Fruit fly (Drosophila melanogaster) whole organism, embryonic: ENCODE data around the gene CG31525.

Experiments
- Aef1 ChIP-seq: fragments of 200-800 bp; sonication (Bioruptor generic); IDR thresholded peaks from 3 replicates; pipeline ENCODE4 v1.3.6; 2022; ENCODE audit warnings: missing biosample characterization, missing genetic modification characterization
- BEAF-32 ChIP-seq: fragments of 200-800 bp; sonication (Bioruptor generic); optimal IDR thresholded peaks from 3 replicates; lab custom pipeline; 2017; ENCODE audit warnings: missing biosample characterization, missing genetic modification characterization, mild to moderate bottlenecking, moderate library complexity, missing genetic modification reagents
- CG10366 ChIP-seq: fragments of 200-800 bp; sonication (Bioruptor generic); IDR thresholded peaks from 2 replicates; pipeline ENCODE4 v1.3.6; 2022; ENCODE audit warnings: missing biosample characterization, missing genetic modification characterization
- CG11398 ChIP-seq: fragments of 200-800 bp; sonication (Bioruptor generic); optimal IDR thresholded peaks from 2 replicates; lab custom pipeline; 2016; ENCODE audit warnings: missing biosample characterization, missing genetic modification characterization
- CG12104 ChIP-seq: fragments of 200-800 bp; sonication (Bioruptor generic); optimal IDR thresholded peaks from 3 replicates; lab custom pipeline; 2016; ENCODE audit warnings: missing biosample characterization, missing genetic modification characterization
- CG13123 ChIP-seq: fragments of 200-800 bp; sonication (Bioruptor generic); optimal IDR thresholded peaks from 2 replicates; lab custom pipeline; 2016; ENCODE audit warnings: missing biosample characterization, missing genetic modification characterization
- CG14441 ChIP-seq: fragments of 200-800 bp; sonication (Bioruptor generic); IDR thresholded peaks from 2 replicates; pipeline ENCODE4 v1.3.6; 2022; ENCODE audit warnings: missing biosample characterization, missing genetic modification characterization
- CG15011 ChIP-seq: fragments of 200-800 bp; sonication (Bioruptor generic); optimal IDR thresholded peaks from 3 replicates; lab custom pipeline; 2018; ENCODE audit warnings: missing biosample characterization, mild to moderate bottlenecking, missing genetic modification characterization
- CG17612 ChIP-seq: fragments of 200-800 bp; sonication (Bioruptor generic); IDR thresholded peaks from 2 replicates; pipeline ENCODE4 v1.3.6; 2022; ENCODE audit warnings: missing biosample characterization, missing genetic modification characterization
- CG17912 ChIP-seq: fragments of 200-800 bp; sonication (Bioruptor generic); optimal IDR thresholded peaks from 2 replicates; lab custom pipeline; 2018; ENCODE audit warnings: missing biosample characterization, mild to moderate bottlenecking, missing genetic modification characterization
- CG2120 ChIP-seq: fragments of 200-800 bp; sonication (Bioruptor generic); optimal IDR thresholded peaks from 3 replicates; lab custom pipeline; 2016; ENCODE audit warnings: missing biosample characterization, missing genetic modification characterization
- CG2129 ChIP-seq: fragments of 200-800 bp; sonication (Bioruptor generic); IDR thresholded peaks from 2 replicates; pipeline ENCODE4 v1.3.6; 2022; ENCODE audit warnings: missing biosample characterization, missing genetic modification characterization; ENCODE audit not compliant: partially characterized antibody
- CG3281 ChIP-seq: fragments of 200-800 bp; sonication (Bioruptor generic); optimal IDR thresholded peaks from 3 replicates; lab custom pipeline; 2017; ENCODE audit warnings: missing biosample characterization, mild to moderate bottlenecking, missing genetic modification characterization
- CG4282 ChIP-seq: fragments of 200-800 bp; sonication (Bioruptor generic); optimal IDR thresholded peaks from 2 replicates; lab custom pipeline; 2016; ENCODE audit warnings: missing biosample characterization, missing genetic modification characterization
- CG6791 ChIP-seq: fragments of 200-800 bp; sonication (Bioruptor generic); IDR thresholded peaks from 3 replicates; pipeline ENCODE4 v1.3.6; 2022; ENCODE audit warnings: missing biosample characterization, missing genetic modification characterization; ENCODE audit not compliant: partially characterized antibody
- CG7357 ChIP-seq: fragments of 200-800 bp; sonication (Bioruptor generic); IDR thresholded peaks from 3 replicates; pipeline ENCODE4 v1.3.6; 2022; ENCODE audit warnings: missing biosample characterization, missing genetic modification characterization
- CG8944 ChIP-seq: fragments of 200-800 bp; sonication (Bioruptor generic); optimal IDR thresholded peaks from 3 replicates; lab custom pipeline; 2016; ENCODE audit warnings: missing biosample characterization, missing genetic modification characterization
- Chrac-16 ChIP-seq: fragments of 200-800 bp; sonication (Bioruptor generic); optimal IDR thresholded peaks from 3 replicates; lab custom pipeline; 2016; ENCODE audit warnings: missing biosample characterization, missing genetic modification characterization
- Deaf1 ChIP-seq: fragments of 200-800 bp; optimal IDR thresholded peaks from 3 replicates; lab custom pipeline; 2019; ENCODE audit warnings: missing biosample characterization, mild to moderate bottlenecking, missing genetic modification characterization, moderate library complexity
- Dip2 ChIP-seq: fragments of 200-800 bp; sonication (Bioruptor generic); IDR thresholded peaks from 2 replicates; pipeline ENCODE4 v1.3.6; 2022; ENCODE audit warnings: missing biosample characterization, missing genetic modification characterization
- Dip3 ChIP-seq: fragments of 200-800 bp; sonication (Bioruptor generic); optimal IDR thresholded peaks from 3 replicates; lab custom pipeline; 2016; ENCODE audit warnings: missing biosample characterization, missing genetic modification characterization
- Fer3 ChIP-seq: fragments of 200-800 bp; sonication (Bioruptor generic); optimal IDR thresholded peaks from 2 replicates; lab custom pipeline; 2018; ENCODE audit warnings: missing biosample characterization, mild to moderate bottlenecking, missing genetic modification characterization, moderate library complexity
- Hand ChIP-seq: fragments of 200-800 bp; sonication (Bioruptor generic); optimal IDR thresholded peaks from 2 replicates; lab custom pipeline; 2017; ENCODE audit warnings: mild to moderate bottlenecking, missing biosample characterization, missing genetic modification reagents, missing genetic modification characterization
- Hey ChIP-seq: fragments of 200-800 bp; sonication (Bioruptor generic); optimal IDR thresholded peaks from 3 replicates; lab custom pipeline; 2018; ENCODE audit warnings: missing biosample characterization, mild to moderate bottlenecking, missing genetic modification characterization
- HmgD ChIP-seq: fragments of 200-800 bp; sonication (Bioruptor generic); optimal IDR thresholded peaks from 3 replicates; lab custom pipeline; 2016; ENCODE audit warnings: missing biosample characterization, missing genetic modification characterization
- Myb ChIP-seq: fragments of 200-800 bp; sonication (Bioruptor generic); optimal IDR thresholded peaks from 2 replicates; lab custom pipeline; 2016; ENCODE audit warnings: missing biosample characterization, missing genetic modification characterization
- Pdp1 ChIP-seq, 2 experiments: fragments of 200-800 bp; sonication (Bioruptor generic); optimal IDR thresholded peaks; 3 replicates each; lab custom pipeline; 2016; ENCODE audit warnings: missing biosample characterization in 2 of 2, missing genetic modification characterization in 2 of 2, mild to moderate bottlenecking in 1 of 2, moderate library complexity in 1 of 2
- Side ChIP-seq: fragments of 200-800 bp; sonication (Bioruptor generic); optimal IDR thresholded peaks from 2 replicates; lab custom pipeline; 2016; ENCODE audit warnings: missing biosample characterization, missing genetic modification characterization
- Sry-δ ChIP-seq: fragments of 200-800 bp; sonication (Bioruptor generic); optimal IDR thresholded peaks from 2 replicates; lab custom pipeline; 2016; ENCODE audit warnings: missing biosample characterization, missing genetic modification characterization
- Tbp ChIP-seq: fragments of >200 bp; optimal IDR thresholded peaks from 2 replicates; lab custom pipeline; 2018; ENCODE audit warnings: missing biosample characterization, missing genetic modification characterization
- YL-1 ChIP-seq: fragments of 200-800 bp; sonication (Bioruptor generic); optimal IDR thresholded peaks from 3 replicates; lab custom pipeline; 2017; ENCODE audit warnings: missing biosample characterization, mild to moderate bottlenecking, missing genetic modification characterization
- ab ChIP-seq: fragments of 200-800 bp; sonication (Bioruptor generic); optimal IDR thresholded peaks from 2 replicates; lab custom pipeline; 2016; ENCODE audit warnings: missing biosample characterization, missing genetic modification characterization
- aop ChIP-seq: fragments of 200-800 bp; sonication (Bioruptor generic); IDR thresholded peaks from 2 replicates; pipeline ENCODE4 v1.3.6; 2022; ENCODE audit warnings: missing biosample characterization, missing genetic modification characterization
- ase ChIP-seq: fragments of 200-800 bp; sonication (Bioruptor generic); IDR thresholded peaks from 3 replicates; pipeline ENCODE4 v1.3.6; 2022; ENCODE audit warnings: missing biosample characterization, missing genetic modification characterization
- bbx ChIP-seq: fragments of 200-800 bp; sonication (Bioruptor generic); IDR thresholded peaks from 2 replicates; pipeline ENCODE4 v1.3.6; 2022; ENCODE audit warnings: missing biosample characterization, missing genetic modification characterization; ENCODE audit not compliant: partially characterized antibody
- crol ChIP-seq: fragments of 200-800 bp; sonication (Bioruptor generic); IDR thresholded peaks from 2 replicates; pipeline ENCODE4 v1.3.6; 2022; ENCODE audit warnings: missing biosample characterization, missing genetic modification characterization
- dmrt11E ChIP-seq: fragments of 200-800 bp; sonication (Bioruptor generic); optimal IDR thresholded peaks from 3 replicates; lab custom pipeline; 2018; ENCODE audit warnings: missing biosample characterization, mild to moderate bottlenecking, missing genetic modification characterization, moderate library complexity
- dmrt99B ChIP-seq: fragments of 200-800 bp; sonication (Bioruptor generic); optimal IDR thresholded peaks from 2 replicates; lab custom pipeline; 2018; ENCODE audit warnings: missing biosample characterization, mild to moderate bottlenecking, missing genetic modification characterization, moderate library complexity
- gt ChIP-seq: fragments of 200-800 bp; sonication (Bioruptor generic); IDR thresholded peaks from 2 replicates; pipeline ENCODE4 v1.3.6; 2022; ENCODE audit warnings: missing biosample characterization, missing genetic modification characterization
- hbn ChIP-seq: fragments of 200-800 bp; sonication (Bioruptor generic); IDR thresholded peaks from 2 replicates; pipeline ENCODE4 v1.3.6; 2022; ENCODE audit warnings: missing biosample characterization, missing genetic modification characterization; ENCODE audit not compliant: partially characterized antibody
- hkb ChIP-seq, 2 experiments: fragments of 200-800 bp in 1 of 2; fragments of >200 bp in 1 of 2; sonication (Bioruptor generic) in 1 of 2; IDR thresholded peaks in 1 of 2; optimal IDR thresholded peaks in 1 of 2; 2 replicates each; pipeline versions ENCODE4 v1.3.6 to Lab custom; 2017 to 2022; ENCODE audit warnings: missing biosample characterization in 1 of 2, missing genetic modification characterization in 1 of 2
- knrl ChIP-seq: fragments of 200-800 bp; sonication (Bioruptor generic); IDR thresholded peaks from 3 replicates; pipeline ENCODE4 v1.3.6; 2022; ENCODE audit warnings: missing biosample characterization, missing genetic modification characterization; ENCODE audit not compliant: partially characterized antibody
- lola ChIP-seq, 3 experiments: fragments of >200 bp in 2 of 3; fragments of 200-800 bp in 1 of 3; sonication (Bioruptor generic) in 1 of 3; optimal IDR thresholded peaks; 2 replicates each; lab custom pipeline; 2017 to 2019; ENCODE audit warnings: missing biosample characterization in 3 of 3, missing genetic modification characterization in 3 of 3, mild to moderate bottlenecking in 1 of 3, moderate library complexity in 1 of 3
- nmo ChIP-seq: fragments of 200-800 bp; sonication (Bioruptor generic); optimal IDR thresholded peaks from 2 replicates; lab custom pipeline; 2018; ENCODE audit warnings: missing biosample characterization, mild to moderate bottlenecking, missing genetic modification characterization, moderate library complexity
- pb ChIP-seq: fragments of 200-800 bp; sonication (Bioruptor generic); optimal IDR thresholded peaks from 3 replicates; lab custom pipeline; 2016; ENCODE audit warnings: missing biosample characterization, missing genetic modification characterization
- sim ChIP-seq: fragments of 200-800 bp; sonication (Bioruptor generic); IDR thresholded peaks from 2 replicates; pipeline ENCODE4 v1.3.6; 2022; ENCODE audit warnings: missing biosample characterization, missing genetic modification characterization
- tgo ChIP-seq: fragments of 200-800 bp; sonication (Bioruptor generic); IDR thresholded peaks from 3 replicates; pipeline ENCODE4 v1.3.6; 2022; ENCODE audit warnings: missing biosample characterization, missing genetic modification characterization
- tup ChIP-seq: fragments of 200-800 bp; sonication (Bioruptor generic); optimal IDR thresholded peaks from 2 replicates; lab custom pipeline; 2016; ENCODE audit warnings: missing biosample characterization, mild to moderate bottlenecking, missing genetic modification characterization, moderate library complexity
- twi ChIP-seq: fragments of 200-800 bp; optimal IDR thresholded peaks from 2 replicates; lab custom pipeline; 2019; ENCODE audit warnings: missing biosample characterization, mild to moderate bottlenecking, missing genetic modification characterization, moderate library complexity
- vfl ChIP-seq: fragments of 200-800 bp; sonication (Bioruptor generic); optimal IDR thresholded peaks from 2 replicates; lab custom pipeline; 2016; ENCODE audit warnings: missing biosample characterization, missing genetic modification characterization

The CG31525 gene

dm6 chr3R:4452345-4453044 lies 25.7 kb downstream of the CG31525 start:
- TF ChIP-seq Fer3 (no peak), BEAF-32 (no peak), CG11398 (GFP tag; lab: Kevin White, UChicago) (no peak), CG17912 (GFP tag; lab: Kevin White, UChicago) (no peak), knrl (GFP tag; lab: Robert Waterston, UW) (no peak), lola (GFP tag; optimal IDR thresholded peaks at IDR 0.05; lab: Kevin White, UChicago) (no peak), vfl (no peak), CG8944 (no peak), CG4282 (GFP tag; lab: Kevin White, UChicago) (no peak), CG12104 (GFP tag; lab: Kevin White, UChicago) (no peak), Aef1 (GFP tag; lab: Robert Waterston, UW) (no peak), Deaf1 (tag; lab: Kevin White, UChicago) (peak; percentile 37), sim (no peak), CG15011 (no peak), Myb (GFP tag; lab: Kevin White, UChicago) (no peak), ase (GFP tag; lab: Robert Waterston, UW) (no peak), Hey (no peak), hbn (GFP tag; lab: Robert Waterston, UW) (0 out of 2 replicates have a peak, but pooled peaks have one; percentile 17), gt (GFP tag; lab: Robert Waterston, UW) (no peak), pb (GFP tag; lab: Kevin White, UChicago) (no peak), CG7357 (no peak), twi (tag; lab: Kevin White, UChicago) (peak; percentile 83), CG14441 (GFP tag; lab: Robert Waterston, UW) (no peak), CG17612 (GFP tag; lab: Robert Waterston, UW) (no peak), CG6791 (GFP tag; lab: Robert Waterston, UW) (peak; percentile 42; the same call in 2 of the 3 replicates), ab (GFP tag; lab: Kevin White, UChicago) (no peak), Pdp1 (GFP tag; optimal IDR thresholded peaks at IDR 0.05; lab: Kevin White, UChicago) (peak in 1 of 2 experiments; percentile 99), nmo (GFP tag; lab: Kevin White, UChicago) (no peak), CG3281 (GFP tag; lab: Kevin White, UChicago) (no peak), hkb (optimal IDR thresholded peaks at IDR 0.05; lab: Kevin White, UChicago) (no peak), hkb (GFP tag; IDR thresholded peaks at IDR 0.05; lab: Robert Waterston, UW) (no peak), YL-1 (GFP tag; lab: Kevin White, UChicago) (no peak), dmrt99B (tag; lab: Kevin White, UChicago) (no peak), crol (GFP tag; lab: Robert Waterston, UW) (peak; percentile 72), dmrt11E (tag; lab: Kevin White, UChicago) (no peak), CG13123 (GFP tag; lab: Kevin White, UChicago) (no peak), tgo (GFP tag; lab: Robert Waterston, UW) (no peak), Side (GFP tag; lab: Kevin White, UChicago) (no peak), Dip3 (GFP tag; lab: Kevin White, UChicago) (no peak), Sry-δ (GFP tag; lab: Kevin White, UChicago) (no peak), CG2129 (GFP tag; lab: Robert Waterston, UW) (no peak), aop (GFP tag; lab: Robert Waterston, UW) (no peak), CG10366 (GFP tag; lab: Robert Waterston, UW) (no peak), Dip2 (GFP tag; lab: Robert Waterston, UW) (no peak), Tbp (GFP tag; lab: Kevin White, UChicago) (no peak), Hand (GFP tag; lab: Kevin White, UChicago) (no peak), tup (GFP tag; lab: Kevin White, UChicago) (no peak), bbx (GFP tag; lab: Robert Waterston, UW) (peak; percentile 37; the same call in 1 of the 2 replicates), Chrac-16 (GFP tag; lab: Kevin White, UChicago) (no peak), HmgD (GFP tag; lab: Kevin White, UChicago) (no peak), CG2120 (GFP tag; lab: Kevin White, UChicago) (no peak)
